Worm (Caenorhabditis elegans) whole organism, young adult: ENCODE data around the gene elt-4.

Experiments
- lin-26 ChIP-seq: fragments of 200-800 bp; sonication (Bioruptor generic); IDR thresholded peaks from 2 replicates; pipeline ENCODE4 v1.3.6; 2022; ENCODE audit warnings: missing genetic modification reagents, missing genetic modification characterization, missing compliant biosample characterization
- nfya-1 ChIP-seq: sonication (generic microtip); optimal IDR thresholded peaks from 2 replicates; lab custom pipeline; 2017; ENCODE audit warnings: antibody characterized with exemption, missing compliant biosample characterization, missing genetic modification characterization, borderline replicate concordance; ENCODE audit not compliant: insufficient read depth

ce11 chrX:10433863-10434262 is 41.5 kb upstream of the elt-4 start:
- TF ChIP-seq lin-26 (GFP tag; lab: Robert Waterston, UW) (no peak), nfya-1 (no peak)
